Worm (Caenorhabditis elegans): ENCODE data around the gene Y4C6B.4.
"Not testable (repeated sequence)": the region's sequence is repeated elsewhere in the genome, so short reads cannot be mapped to it uniquely, and the experiment has no call there.

Gene Y4C6B.4

DNA sequence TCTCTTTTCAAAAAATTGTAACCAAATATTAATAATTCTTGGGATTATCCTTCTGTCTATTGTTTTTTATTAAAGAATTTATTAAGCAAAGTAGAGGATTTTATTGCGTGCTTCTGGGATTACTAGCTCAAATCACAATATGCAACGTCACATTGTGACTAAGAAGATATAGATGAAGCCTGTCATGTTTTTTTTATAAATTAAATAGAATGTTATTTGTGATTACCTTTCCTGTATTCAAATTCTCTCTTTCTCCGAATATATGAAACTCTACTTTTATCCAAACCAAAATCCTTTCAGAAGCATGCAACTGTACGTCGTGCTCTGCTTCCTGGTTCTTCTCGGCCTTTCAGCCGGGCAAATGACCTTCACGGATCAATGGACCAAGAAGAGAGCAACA lies 35.7 kb upstream of the Y4C6B.4 start, which contains the start of gene nlp-47:
Gene nlp-47, plus strand, starts transcription at position 301 of the 400 bp plus-strand sequence.
- TF ChIP-seq nhr-85 (tag) = no peak
- peak; percentile 62 for TF ChIP-seq dsc-1 (tag; optimal IDR thresholded peaks at IDR 0.05)
- TF ChIP-seq rnt-1 (tag; optimal IDR thresholded peaks at IDR 0.05) = no peak
- TF ChIP-seq tbx-2 (tag; optimal IDR thresholded peaks at IDR 0.05) = no peak
- no peak for TF ChIP-seq lin-14 (GFP tag; optimal IDR thresholded peaks at IDR 0.05)
- TF ChIP-seq egl-27 (tag; optimal IDR thresholded peaks at IDR 0.05) = no peak
- TF ChIP-seq egl-13 (tag; optimal IDR thresholded peaks at IDR 0.05) = no peak

DNA sequence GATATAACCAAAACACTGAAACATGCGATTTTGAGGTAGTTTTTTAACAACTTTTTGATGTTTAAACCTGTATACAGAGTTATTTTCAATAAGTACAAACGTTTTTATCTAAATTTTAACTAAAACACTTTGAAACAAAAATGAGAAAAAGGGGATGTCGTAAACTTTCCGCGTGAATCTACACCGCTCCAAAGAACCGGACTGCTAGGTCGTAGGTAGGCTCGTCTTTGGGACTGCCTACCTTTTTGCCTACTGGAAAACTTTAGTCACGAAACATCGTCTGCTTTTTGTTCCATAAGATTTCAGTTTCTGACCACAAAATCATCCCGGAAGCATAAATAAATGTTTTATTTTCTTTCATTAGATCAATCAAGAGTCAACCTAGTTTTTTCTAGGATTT lies 35.0 kb upstream of the Y4C6B.4 start:
- TF ChIP-seq fos-1 (tag; optimal IDR thresholded peaks at IDR 0.05) (no peak), ceh-88 (GFP tag; IDR thresholded peaks at IDR 0.05) (no peak), skn-1 (tag; optimal IDR thresholded peaks at IDR 0.05) (no peak), lin-39 (tag; optimal IDR thresholded peaks at IDR 0.05) (no peak), C34B4.2 (tag; optimal IDR thresholded peaks at IDR 0.05) (no peak)

DNA sequence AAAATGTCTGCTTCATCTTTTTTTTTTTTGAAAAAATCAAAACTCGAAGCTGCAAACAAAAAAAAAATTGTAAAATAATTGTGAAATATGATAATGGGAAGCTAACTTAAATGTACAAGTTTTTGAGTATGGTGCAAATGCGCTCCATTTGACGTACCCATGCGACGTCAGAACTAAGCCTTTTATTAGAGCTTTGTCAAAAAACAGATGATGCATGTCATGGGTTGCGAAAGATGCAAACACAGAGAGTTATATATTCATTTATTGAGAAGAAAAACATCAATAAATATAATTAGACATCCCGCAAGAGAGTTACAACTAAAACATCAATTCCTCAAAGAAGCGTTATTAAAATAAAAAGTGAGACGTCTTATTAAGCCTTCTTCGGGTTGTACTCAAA lies 31.8 kb upstream of the Y4C6B.4 start:
- TF ChIP-seq unc-30 (tag; optimal IDR thresholded peaks at IDR 0.05) (no peak), dsc-1 (tag; optimal IDR thresholded peaks at IDR 0.05) (peak; percentile 58), mdl-1 (tag; optimal IDR thresholded peaks at IDR 0.05) (no peak), grh-1 (GFP tag; IDR thresholded peaks at IDR 0.05) (no peak), F16B12.6 (tag; optimal IDR thresholded peaks at IDR 0.05) (no peak), ces-1 (GFP tag; optimal IDR thresholded peaks at IDR 0.05) (no peak), mep-1 (tag; optimal IDR thresholded peaks at IDR 0.05) (no peak), efl-1 (optimal IDR thresholded peaks at IDR 0.05) (no peak), efl-1 (GFP tag; optimal IDR thresholded peaks at IDR 0.05 in 1 of 2) (peak in 1 of 2 experiments; percentile 54)

DNA sequence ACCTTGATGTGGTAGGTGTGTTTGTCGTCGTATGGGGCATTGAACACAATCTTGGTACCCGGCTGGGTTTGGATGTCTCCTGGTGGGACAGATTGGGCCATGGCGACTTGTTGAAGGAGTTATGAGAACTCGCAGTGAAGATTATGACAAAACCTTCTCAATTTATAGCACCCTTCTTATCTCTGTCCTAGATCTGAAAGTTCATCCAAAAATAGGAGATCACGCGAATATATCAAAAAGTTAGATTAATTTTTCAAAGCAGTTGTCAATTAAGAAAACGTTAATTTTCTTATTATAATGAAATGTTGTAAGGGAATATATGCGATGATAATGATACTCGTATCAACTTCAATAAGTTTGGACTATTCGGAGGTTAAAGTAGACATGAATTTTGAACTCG lies 31.0 kb upstream of the Y4C6B.4 start, which contains the start of gene msp-51:
Gene msp-51, minus strand, starts transcription at position 101 of the 400 bp plus-strand sequence.
- not testable (repeated sequence) for TF ChIP-seq aly-2 (tag; optimal IDR thresholded peaks at IDR 0.05); sup-37 (GFP tag; optimal IDR thresholded peaks at IDR 0.05); F16B12.6 (tag; optimal IDR thresholded peaks at IDR 0.05)

DNA sequence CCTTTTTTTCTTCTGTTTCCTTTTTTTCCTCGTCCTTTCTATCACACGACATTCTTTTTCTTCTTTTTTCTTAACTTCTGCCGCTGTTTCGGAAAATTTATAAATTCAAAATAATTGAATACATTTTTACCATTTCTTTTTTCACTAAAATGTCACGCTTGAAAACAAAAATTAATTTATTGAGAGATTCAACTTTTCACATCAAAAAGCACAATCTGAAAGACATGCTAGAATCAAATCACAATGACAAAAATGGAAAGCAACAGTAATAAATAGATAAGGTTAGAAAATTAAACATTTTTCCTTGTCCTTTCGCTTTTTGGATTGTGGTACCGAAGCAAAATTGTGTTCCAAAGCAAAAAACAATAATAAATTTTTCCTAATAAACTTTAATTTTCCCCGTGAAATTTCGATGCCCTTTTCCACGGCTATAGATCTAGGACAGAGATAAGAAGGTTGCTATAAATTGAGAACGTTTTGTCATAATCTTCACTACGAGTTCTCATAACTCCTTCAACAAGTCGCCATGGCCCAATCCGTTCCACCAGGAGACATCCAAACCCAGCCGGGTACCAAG lies 28.7 kb upstream of the Y4C6B.4 start, which contains the start of the genes ZK354.6 and msp-113:
Gene ZK354.6, minus strand, starts transcription at position 101 of the 577 bp plus-strand sequence.
Gene msp-113, plus strand, starts transcription at position 527 of the 577 bp plus-strand sequence.
- TF ChIP-seq ceh-90 (tag; optimal IDR thresholded peaks at IDR 0.05) (no peak), ets-5 (GFP tag; IDR thresholded peaks at IDR 0.05) (no peak), hlh-17 (GFP tag; optimal IDR thresholded peaks at IDR 0.05; ENCODE audit: borderline replicate concordance) (no peak), ztf-4 (tag; optimal IDR thresholded peaks at IDR 0.05) (no peak), lin-14 (GFP tag; optimal IDR thresholded peaks at IDR 0.05) (no peak), fos-1 (tag; optimal IDR thresholded peaks at IDR 0.05) (no peak), efl-3 (GFP tag; optimal IDR thresholded peaks at IDR 0.05) (no peak), dpl-1 (GFP tag; optimal IDR thresholded peaks at IDR 0.05) (no peak), nhr-11 (tag; optimal IDR thresholded peaks at IDR 0.05) (no peak), nhr-84 (tag; optimal IDR thresholded peaks at IDR 0.05) (no peak), elt-3 (tag; optimal IDR thresholded peaks at IDR 0.05) (no peak), egl-13 (tag; optimal IDR thresholded peaks at IDR 0.05) (no peak), hpl-2 (GFP tag; optimal IDR thresholded peaks at IDR 0.05) (no peak), mep-1 (tag; optimal IDR thresholded peaks at IDR 0.05) (no peak), sup-37 (GFP tag; optimal IDR thresholded peaks at IDR 0.05) (no peak), sptf-1 (tag; optimal IDR thresholded peaks at IDR 0.05) (no peak), ces-1 (GFP tag; optimal IDR thresholded peaks at IDR 0.05) (no peak), C16A3.4 (tag; optimal IDR thresholded peaks at IDR 0.05) (no peak)
